Worm (Caenorhabditis elegans) whole organism, L3 larva: Measurements from ENCODE around the gene chil-24.

Experiments used
- R02D3.7 ChIP-seq: fragments of 150-350 bp; optimal IDR thresholded peaks from 2 replicates; lab custom pipeline; 2014; ENCODE audit warnings: missing biosample characterization, missing genetic modification characterization
- ZK546.5 ChIP-seq: sonication (generic microtip); optimal IDR thresholded peaks from 2 replicates; lab custom pipeline; 2017; ENCODE audit warnings: missing biosample characterization, missing genetic modification characterization
- aly-2 ChIP-seq: fragments of 150-350 bp; optimal IDR thresholded peaks from 2 replicates; lab custom pipeline; 2014; ENCODE audit warnings: missing biosample characterization, missing genetic modification characterization
- ama-1 ChIP-seq: fragments of 150-350 bp; optimal IDR thresholded peaks from 2 replicates; lab custom pipeline; 2018
- ceh-16 ChIP-seq: sonication (generic microtip); optimal IDR thresholded peaks from 2 replicates; lab custom pipeline; 2017; ENCODE audit warnings: missing biosample characterization, missing genetic modification characterization
- ceh-82 ChIP-seq: fragments of 150-350 bp; optimal IDR thresholded peaks from 2 replicates; lab custom pipeline; 2014; ENCODE audit warnings: missing biosample characterization, missing genetic modification characterization
- daf-12 ChIP-seq: fragments of 150-350 bp; optimal IDR thresholded peaks from 2 replicates; lab custom pipeline; 2014; ENCODE audit warnings: missing biosample characterization, missing genetic modification reagents, missing genetic modification characterization
- egl-5 ChIP-seq: fragments of 150-350 bp; optimal IDR thresholded peaks from 2 replicates; lab custom pipeline; 2017; ENCODE audit warnings: missing biosample characterization, missing genetic modification reagents, missing genetic modification characterization, inconsistent platforms
- elt-1 ChIP-seq: fragments of 150-350 bp; optimal IDR thresholded peaks from 2 replicates; lab custom pipeline; 2014; ENCODE audit warnings: missing biosample characterization, missing genetic modification characterization
- elt-2 ChIP-seq: sonication (generic microtip); optimal IDR thresholded peaks from 2 replicates; lab custom pipeline; 2016; ENCODE audit warnings: missing genetic modification reagents, mild to moderate bottlenecking, missing genetic modification characterization, missing compliant biosample characterization
- elt-3 ChIP-seq, 3 experiments: fragments of 150-350 bp in 1 of 3; sonication (generic microtip) in 2 of 3; optimal IDR thresholded peaks; 2 replicates in 2 of 3; 4 replicates in 1 of 3; lab custom pipeline; 2014 to 2017; ENCODE audit warnings: missing biosample characterization in 3 of 3, missing genetic modification characterization in 3 of 3
- eor-1 ChIP-seq, 2 experiments: fragments of 150-350 bp; optimal IDR thresholded peaks; 2 replicates each; lab custom pipeline; 2014 to 2018; ENCODE audit warnings: missing biosample characterization in 2 of 2, missing genetic modification characterization in 2 of 2
- fkh-10 ChIP-seq: sonication (generic microtip); optimal IDR thresholded peaks from 2 replicates; lab custom pipeline; 2017; ENCODE audit warnings: missing biosample characterization, missing genetic modification reagents, missing genetic modification characterization
- fos-1 ChIP-seq: fragments of 150-350 bp; optimal IDR thresholded peaks from 2 replicates; lab custom pipeline; 2014; ENCODE audit warnings: missing biosample characterization, missing genetic modification characterization
- hmg-11 ChIP-seq: sonication (generic microtip); optimal IDR thresholded peaks from 2 replicates; lab custom pipeline; 2016; ENCODE audit warnings: missing genetic modification characterization, missing compliant biosample characterization
- lin-15B ChIP-seq: fragments of 150-350 bp; optimal IDR thresholded peaks from 2 replicates; lab custom pipeline; 2014; ENCODE audit warnings: missing biosample characterization, missing genetic modification characterization
- lin-39 ChIP-seq: fragments of 150-350 bp; optimal IDR thresholded peaks from 2 replicates; lab custom pipeline; 2018; ENCODE audit warnings: missing biosample characterization, missing genetic modification reagents, missing genetic modification characterization
- lsy-12 ChIP-seq: sonication (generic microtip); optimal IDR thresholded peaks from 2 replicates; lab custom pipeline; 2016; ENCODE audit warnings: mild to moderate bottlenecking, missing genetic modification characterization, missing compliant biosample characterization
- mdl-1 ChIP-seq: fragments of 150-350 bp; optimal IDR thresholded peaks from 2 replicates; lab custom pipeline; 2014; ENCODE audit warnings: missing biosample characterization, missing genetic modification characterization
- mml-1 ChIP-seq: fragments of 150-350 bp; sonication (generic microtip); optimal IDR thresholded peaks from 3 replicates; lab custom pipeline; 2014; ENCODE audit warnings: missing biosample characterization, missing genetic modification characterization
- nfya-1 ChIP-seq: sonication (generic microtip); optimal IDR thresholded peaks from 2 replicates; lab custom pipeline; 2017; ENCODE audit warnings: missing genetic modification characterization, mild to moderate bottlenecking, missing compliant biosample characterization, antibody characterized with exemption, moderate library complexity; ENCODE audit not compliant: insufficient read depth
- nhr-11 ChIP-seq: fragments of 150-350 bp; optimal IDR thresholded peaks from 2 replicates; lab custom pipeline; 2014; ENCODE audit warnings: missing biosample characterization, missing genetic modification characterization
- nhr-12 ChIP-seq: fragments of 150-350 bp; optimal IDR thresholded peaks from 2 replicates; lab custom pipeline; 2014; ENCODE audit warnings: missing biosample characterization, missing genetic modification characterization
- nhr-23 ChIP-seq: fragments of 150-350 bp; optimal IDR thresholded peaks from 2 replicates; lab custom pipeline; 2014; ENCODE audit warnings: missing biosample characterization, missing genetic modification reagents, missing genetic modification characterization
- nhr-237 ChIP-seq: fragments of 150-350 bp; optimal IDR thresholded peaks from 2 replicates; lab custom pipeline; 2014; ENCODE audit warnings: missing biosample characterization, missing genetic modification characterization
- nhr-28 ChIP-seq: fragments of 150-350 bp; optimal IDR thresholded peaks from 2 replicates; lab custom pipeline; 2014; ENCODE audit warnings: missing biosample characterization, missing genetic modification characterization
- nhr-43 ChIP-seq: sonication (generic microtip); optimal IDR thresholded peaks from 2 replicates; lab custom pipeline; 2016; ENCODE audit warnings: mild to moderate bottlenecking, missing genetic modification characterization, missing compliant biosample characterization; ENCODE audit not compliant: poor library complexity, severe bottlenecking
- nhr-67 ChIP-seq: fragments of 150-350 bp; optimal IDR thresholded peaks from 2 replicates; lab custom pipeline; 2014; ENCODE audit warnings: missing biosample characterization, missing genetic modification characterization
- nhr-76 ChIP-seq: fragments of 150-350 bp; sonication (generic microtip); optimal IDR thresholded peaks from 5 replicates; lab custom pipeline; 2014; ENCODE audit warnings: missing biosample characterization, missing genetic modification characterization
- nhr-77 ChIP-seq: fragments of 150-350 bp; optimal IDR thresholded peaks from 2 replicates; lab custom pipeline; 2014; ENCODE audit warnings: missing biosample characterization, missing genetic modification characterization
- pha-4 ChIP-seq: fragments of 150-350 bp; optimal IDR thresholded peaks from 2 replicates; lab custom pipeline; 2014; ENCODE audit warnings: missing biosample characterization, missing genetic modification reagents, missing genetic modification characterization
- pqm-1 ChIP-seq: fragments of 150-350 bp; optimal IDR thresholded peaks from 2 replicates; lab custom pipeline; 2017; ENCODE audit warnings: missing biosample characterization, missing genetic modification characterization, inconsistent platforms
- sea-2 ChIP-seq: fragments of 150-350 bp; sonication (generic microtip); optimal IDR thresholded peaks from 4 replicates; lab custom pipeline; 2014; ENCODE audit warnings: missing biosample characterization, missing genetic modification reagents, missing genetic modification characterization
- skn-1 ChIP-seq: fragments of 150-350 bp; optimal IDR thresholded peaks from 2 replicates; lab custom pipeline; 2014; ENCODE audit warnings: missing biosample characterization, missing genetic modification characterization
- unc-39 ChIP-seq: sonication (generic microtip); optimal IDR thresholded peaks from 4 replicates; lab custom pipeline; 2017; ENCODE audit warnings: missing biosample characterization, missing genetic modification characterization
- unc-62 ChIP-seq: fragments of 150-350 bp; sonication (generic microtip); optimal IDR thresholded peaks from 4 replicates; lab custom pipeline; 2014; ENCODE audit warnings: missing biosample characterization, missing genetic modification reagents, missing genetic modification characterization
- zag-1 ChIP-seq: fragments of 150-350 bp; optimal IDR thresholded peaks from 2 replicates; lab custom pipeline; 2014; ENCODE audit warnings: missing biosample characterization, missing genetic modification characterization
- ztf-11 ChIP-seq: fragments of 150-350 bp; optimal IDR thresholded peaks from 2 replicates; lab custom pipeline; 2014; ENCODE audit warnings: missing biosample characterization, missing genetic modification characterization
- ztf-4 ChIP-seq: fragments of 150-350 bp; optimal IDR thresholded peaks from 2 replicates; lab custom pipeline; 2014; ENCODE audit warnings: missing biosample characterization, missing genetic modification characterization

chil-24 gene

ce11 chrII:3096857-3097256 lies 32.1 kb upstream of the chil-24 start, which contains the start of gene Y25C1A.14:
TSS of gene Y25C1A.14 (minus strand) at chrII:3096957.
- TF ChIP-seq pha-4 (tag; lab: Kevin White, UChicago) (no peak), zag-1 (tag; lab: Kevin White, UChicago) (no peak), nhr-28 (tag; lab: Kevin White, UChicago) (no peak), fos-1 (tag; lab: Kevin White, UChicago) (no peak), skn-1 (tag; lab: Kevin White, UChicago) (no peak), nhr-43 (tag; lab: Kevin White, UChicago) (no peak), nhr-11 (tag; lab: Kevin White, UChicago) (no peak), mdl-1 (no peak), eor-1 (tag; optimal IDR thresholded peaks at IDR 0.05; lab: Kevin White, UChicago) (no peak), hmg-11 (tag; lab: Kevin White, UChicago) (no peak), nhr-237 (tag; lab: Kevin White, UChicago) (no peak), nfya-1 (tag; lab: Kevin White, UChicago) (no peak), ama-1 (no peak)

- TF ChIP-seq zag-1 (tag; lab: Kevin White, UChicago), result no peak
- TF ChIP-seq nhr-12 (tag; lab: Kevin White, UChicago), result no peak
- TF ChIP-seq elt-2 (tag; lab: Kevin White, UChicago), result no peak
- no peak for TF ChIP-seq egl-5 (tag; lab: Kevin White, UChicago)
- no peak for TF ChIP-seq R02D3.7 (tag; lab: Kevin White, UChicago)
- TF ChIP-seq elt-3 (tag; optimal IDR thresholded peaks at IDR 0.05; lab: Kevin White, UChicago), result no peak
- no peak for TF ChIP-seq mdl-1
- TF ChIP-seq sea-2, result no peak
- no peak for TF ChIP-seq pqm-1 (tag; lab: Kevin White, UChicago)
- no peak for TF ChIP-seq nfya-1 (tag; lab: Kevin White, UChicago)
- TF ChIP-seq ztf-11 (tag; lab: Kevin White, UChicago), result no peak
- TF ChIP-seq unc-62 (GFP tag; lab: Kevin White, UChicago), result no peak
- no peak for TF ChIP-seq eor-1 (tag; optimal IDR thresholded peaks at IDR 0.05; lab: Kevin White, UChicago)
- no peak for TF ChIP-seq nhr-28 (tag; lab: Kevin White, UChicago)
- no peak for TF ChIP-seq nhr-76 (tag; lab: Kevin White, UChicago)
- no peak for TF ChIP-seq nhr-43 (tag; lab: Kevin White, UChicago)
- TF ChIP-seq nhr-23 (tag; lab: Kevin White, UChicago), result no peak
- TF ChIP-seq lsy-12, result no peak
Observed at ce11 chrII:3100546-3100945, 28.4 kb upstream of the chil-24 start, which contains the start of gene srg-24. TSS of gene srg-24 (minus strand) at chrII:3100646.

- TF ChIP-seq nhr-43 (tag; lab: Kevin White, UChicago), result no peak
- TF ChIP-seq nhr-28 (tag; lab: Kevin White, UChicago), result no peak
- TF ChIP-seq R02D3.7 (tag; lab: Kevin White, UChicago), result no peak
- TF ChIP-seq ama-1, result no peak
- TF ChIP-seq lin-39 (tag; lab: Kevin White, UChicago), result no peak
- TF ChIP-seq aly-2, result no peak
- no peak for TF ChIP-seq mml-1 (tag; lab: Kevin White, UChicago)
- no peak for TF ChIP-seq nhr-237 (tag; lab: Kevin White, UChicago)
- TF ChIP-seq nhr-67 (tag; lab: Kevin White, UChicago), result no peak
Observed at ce11 chrII:3102018-3102417, 26.9 kb upstream of the chil-24 start, which contains the start of gene clec-121. TSS of gene clec-121 (plus strand) at chrII:3102318.

ce11 chrII:3105765-3106164 lies 23.2 kb upstream of the chil-24 start, which contains the start of gene clec-122:
TSS of gene clec-122 (plus strand) at chrII:3106065.
- no peak for TF ChIP-seq ceh-82
- TF ChIP-seq lin-39 (tag; lab: Kevin White, UChicago), result no peak
- no peak for TF ChIP-seq lin-15B (tag; lab: Kevin White, UChicago)
- no peak for TF ChIP-seq elt-1 (tag; lab: Kevin White, UChicago)
- no peak for TF ChIP-seq nhr-67 (tag; lab: Kevin White, UChicago)
- no peak for TF ChIP-seq unc-39
- TF ChIP-seq nhr-43 (tag; lab: Kevin White, UChicago), result no peak
- no peak for TF ChIP-seq ztf-4 (tag; lab: Kevin White, UChicago)
- TF ChIP-seq fkh-10 (GFP tag; lab: Kevin White, UChicago), result no peak
- TF ChIP-seq ztf-11 (tag; lab: Kevin White, UChicago), result no peak
- TF ChIP-seq skn-1 (tag; lab: Kevin White, UChicago), result no peak
- no peak for TF ChIP-seq ZK546.5 (tag; lab: Kevin White, UChicago)
- TF ChIP-seq nhr-76 (tag; lab: Kevin White, UChicago), result no peak
- no peak for TF ChIP-seq pha-4 (tag; lab: Kevin White, UChicago)
- TF ChIP-seq ceh-16 (tag; lab: Kevin White, UChicago), result no peak
- no peak for TF ChIP-seq nhr-77 (tag; lab: Kevin White, UChicago)
- TF ChIP-seq daf-12, result no peak
- no peak for TF ChIP-seq nfya-1 (tag; lab: Kevin White, UChicago)
- no peak for TF ChIP-seq zag-1 (tag; lab: Kevin White, UChicago)
- TF ChIP-seq eor-1 (tag; optimal IDR thresholded peaks at IDR 0.05; lab: Kevin White, UChicago), result no peak
